Worm (Caenorhabditis elegans) whole organism, young adult: ENCODE results near the gene col-143.

Source experiments
- C06A6.2 ChIP-seq: fragments of 200-800 bp; sonication (Bioruptor generic); conservative IDR thresholded peaks from 2 replicates; pipeline ENCODE4 v1.3.6; 2022; ENCODE audit warnings: missing genetic modification characterization, missing compliant biosample characterization
- F23B12.7 ChIP-seq: sonication (generic microtip); optimal IDR thresholded peaks from 2 replicates; lab custom pipeline; 2017; ENCODE audit warnings: missing genetic modification characterization, mild to moderate bottlenecking, missing compliant biosample characterization, antibody characterized with exemption, moderate library complexity; ENCODE audit not compliant: insufficient read depth
- F52B5.7 ChIP-seq: sonication (generic microtip); optimal IDR thresholded peaks from 2 replicates; lab custom pipeline; 2016; ENCODE audit warnings: mild to moderate bottlenecking, missing genetic modification characterization, missing compliant biosample characterization
- K11D2.4 ChIP-seq: fragments of 200-800 bp; sonication (Bioruptor generic); IDR thresholded peaks from 2 replicates; pipeline ENCODE4 v1.3.6; 2022; ENCODE audit warnings: missing genetic modification reagents, missing genetic modification characterization, missing compliant biosample characterization
- Y79H2A.3 ChIP-seq: fragments of 200-800 bp; sonication (Bioruptor generic); conservative IDR thresholded peaks from 2 replicates; pipeline ENCODE4 v1.3.6; 2022; ENCODE audit warnings: missing genetic modification reagents, missing genetic modification characterization, missing compliant biosample characterization
- Y95B8A.8 ChIP-seq: fragments of 200-800 bp; sonication (Bioruptor generic); IDR thresholded peaks from 2 replicates; pipeline ENCODE4 v1.3.6; 2022; ENCODE audit warnings: missing genetic modification reagents, missing genetic modification characterization, missing compliant biosample characterization
- ama-1 ChIP-seq, 3 experiments: fragments of 150-350 bp in 1 of 3; sonication (generic microtip) in 2 of 3; optimal IDR thresholded peaks; 2 replicates each; lab custom pipeline; 2014 to 2018; ENCODE audit warnings: missing biosample characterization in 2 of 3, missing genetic modification characterization in 2 of 3, missing genetic modification reagents in 2 of 3
- bed-1 ChIP-seq: fragments of 200-800 bp; sonication (Bioruptor generic); IDR thresholded peaks from 2 replicates; pipeline ENCODE4 v1.3.6; 2022; ENCODE audit warnings: missing genetic modification reagents, missing genetic modification characterization, missing compliant biosample characterization
- dox-1 ChIP-seq: fragments of 200-800 bp; sonication (Bioruptor generic); IDR thresholded peaks from 2 replicates; pipeline ENCODE4 v1.3.6; 2022; ENCODE audit warnings: missing genetic modification reagents, missing genetic modification characterization, missing compliant biosample characterization
- dpl-1 ChIP-seq: fragments of 150-350 bp; optimal IDR thresholded peaks from 2 replicates; lab custom pipeline; 2014; ENCODE audit warnings: missing biosample characterization, missing genetic modification reagents, missing genetic modification characterization
- efl-1 ChIP-seq: fragments of 150-350 bp; optimal IDR thresholded peaks from 2 replicates; lab custom pipeline; 2014; ENCODE audit warnings: missing biosample characterization, missing genetic modification reagents, missing genetic modification characterization
- egrh-3 ChIP-seq: fragments of 200-800 bp; sonication (Bioruptor generic); IDR thresholded peaks from 2 replicates; pipeline ENCODE4 v1.3.6; 2022; ENCODE audit warnings: missing genetic modification reagents, missing genetic modification characterization, missing compliant biosample characterization
- hlh-26 ChIP-seq: fragments of 200-800 bp; sonication (Bioruptor generic); conservative IDR thresholded peaks from 2 replicates; pipeline ENCODE4 v1.3.6; 2022; ENCODE audit warnings: missing genetic modification reagents, missing genetic modification characterization, missing compliant biosample characterization
- hmg-1.2 ChIP-seq: fragments of 200-800 bp; sonication (Bioruptor generic); IDR thresholded peaks from 2 replicates; pipeline ENCODE4 v1.3.6; 2022; ENCODE audit warnings: missing genetic modification reagents, missing genetic modification characterization, missing compliant biosample characterization
- lag-1 ChIP-seq: fragments of 200-800 bp; sonication (Bioruptor generic); IDR thresholded peaks from 2 replicates; pipeline ENCODE4 v1.3.6; 2022; ENCODE audit warnings: missing genetic modification reagents, missing genetic modification characterization, missing compliant biosample characterization
- lin-54 ChIP-seq: fragments of 200-800 bp; sonication (Bioruptor generic); optimal IDR thresholded peaks from 2 replicates; lab custom pipeline; 2018; ENCODE audit warnings: mild to moderate bottlenecking, missing genetic modification characterization, missing compliant biosample characterization
- lir-1 ChIP-seq: fragments of 200-800 bp; sonication (Bioruptor generic); conservative IDR thresholded peaks from 2 replicates; pipeline ENCODE4 v1.3.6; 2022; ENCODE audit warnings: missing genetic modification reagents, missing genetic modification characterization, missing compliant biosample characterization
- lsl-1 ChIP-seq: fragments of 200-800 bp; sonication (Bioruptor generic); optimal IDR thresholded peaks from 2 replicates; lab custom pipeline; 2018; ENCODE audit warnings: mild to moderate bottlenecking, missing genetic modification characterization, moderate library complexity, missing compliant biosample characterization
- lsy-27 ChIP-seq: sonication (generic microtip); optimal IDR thresholded peaks from 2 replicates; lab custom pipeline; 2017; ENCODE audit warnings: missing genetic modification characterization, mild to moderate bottlenecking, missing compliant biosample characterization, antibody characterized with exemption, missing genotype, borderline replicate concordance; ENCODE audit not compliant: insufficient read depth
- madf-6 ChIP-seq: fragments of 200-800 bp; sonication (Bioruptor generic); IDR thresholded peaks from 2 replicates; pipeline ENCODE4 v1.3.6; 2022; ENCODE audit warnings: missing genetic modification reagents, missing genetic modification characterization, missing compliant biosample characterization
- mcd-1 ChIP-seq: fragments of 200-800 bp; sonication (Bioruptor generic); IDR thresholded peaks from 2 replicates; pipeline ENCODE4 v1.3.6; 2022; ENCODE audit warnings: missing genetic modification reagents, missing genetic modification characterization, missing compliant biosample characterization
- mel-28 ChIP-seq: sonication (generic microtip); optimal IDR thresholded peaks from 2 replicates; lab custom pipeline; 2016; ENCODE audit warnings: borderline replicate concordance, mild to moderate bottlenecking, missing genetic modification characterization, missing compliant biosample characterization
- nhr-27 ChIP-seq: fragments of 200-800 bp; sonication (Bioruptor generic); optimal IDR thresholded peaks from 2 replicates; lab custom pipeline; 2018; ENCODE audit warnings: mild to moderate bottlenecking, missing genetic modification characterization, moderate library complexity, missing compliant biosample characterization
- nhr-90 ChIP-seq: sonication (generic microtip); optimal IDR thresholded peaks from 2 replicates; lab custom pipeline; 2016; ENCODE audit warnings: missing genotype, mild to moderate bottlenecking, missing genetic modification characterization, missing compliant biosample characterization
- pbrm-1 ChIP-seq: fragments of 200-800 bp; sonication (Bioruptor generic); IDR thresholded peaks from 2 replicates; pipeline ENCODE4 v1.3.6; 2022; ENCODE audit warnings: missing genetic modification reagents, missing genetic modification characterization, missing compliant biosample characterization
- rcor-1 ChIP-seq: fragments of 200-800 bp; sonication (Bioruptor generic); IDR thresholded peaks from 2 replicates; pipeline ENCODE4 v1.3.6; 2022; ENCODE audit warnings: missing genetic modification reagents, missing genetic modification characterization, missing compliant biosample characterization
- snpc-3.4 ChIP-seq: sonication (generic microtip); optimal IDR thresholded peaks from 2 replicates; lab custom pipeline; 2017; ENCODE audit warnings: missing genetic modification characterization, mild to moderate bottlenecking, missing compliant biosample characterization, antibody characterized with exemption, moderate library complexity, missing genotype, missing genetic modification reagents
- unc-62 ChIP-seq: fragments of 150-350 bp; optimal IDR thresholded peaks from 2 replicates; lab custom pipeline; 2014; ENCODE audit warnings: missing biosample characterization, missing genetic modification reagents, missing genetic modification characterization
- zfh-2 ChIP-seq: fragments of 200-800 bp; sonication (Bioruptor generic); conservative IDR thresholded peaks from 2 replicates; pipeline ENCODE4 v1.3.6; 2022; ENCODE audit warnings: missing genetic modification reagents, missing genetic modification characterization, missing compliant biosample characterization
- ztf-25 ChIP-seq: fragments of 200-800 bp; sonication (Bioruptor generic); IDR thresholded peaks from 2 replicates; pipeline ENCODE4 v1.3.6; 2022; ENCODE audit warnings: missing genetic modification reagents, missing genetic modification characterization, missing compliant biosample characterization
- ztf-28 ChIP-seq: fragments of 200-800 bp; sonication (Bioruptor generic); IDR thresholded peaks from 2 replicates; pipeline ENCODE4 v1.3.6; 2022; ENCODE audit warnings: missing genetic modification reagents, missing genetic modification characterization, missing compliant biosample characterization
- ztf-3 ChIP-seq: fragments of 200-800 bp; sonication (Bioruptor generic); optimal IDR thresholded peaks from 2 replicates; lab custom pipeline; 2018; ENCODE audit warnings: mild to moderate bottlenecking, missing genetic modification characterization, missing compliant biosample characterization

The col-143 gene

DNA sequence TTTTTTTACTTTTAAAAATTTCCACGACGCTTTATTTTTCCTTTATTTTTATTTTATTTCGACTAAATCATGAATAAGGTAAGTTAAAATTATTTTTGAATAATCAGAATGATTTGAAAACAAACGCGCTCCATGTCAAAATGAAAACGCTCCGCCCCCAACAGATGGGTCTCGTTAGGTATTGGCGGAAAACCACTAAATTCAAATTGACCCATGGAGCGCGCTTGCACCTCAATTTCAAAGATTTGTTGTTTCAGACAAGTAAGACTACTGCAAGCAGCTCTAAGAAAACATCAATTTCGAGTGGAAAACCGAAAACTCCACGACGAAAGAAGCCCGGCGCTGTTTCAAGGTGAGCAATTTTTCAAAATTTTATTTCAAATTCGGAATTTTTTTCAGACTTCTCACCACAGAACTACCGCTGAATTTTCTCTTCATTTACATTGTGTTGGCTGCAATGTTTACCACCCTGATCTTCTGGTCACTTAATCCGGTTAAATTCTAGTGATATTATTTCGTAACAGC, 47.5 kb upstream of the col-143 start, which contains the start of gene ZC404.2 (continued):
- TF ChIP-seq Y79H2A.3 (GFP tag; lab: Robert Waterston, UW): no peak
- no peak for TF ChIP-seq bed-1 (GFP tag; lab: Robert Waterston, UW)
- 0 out of 2 replicates have a peak, but pooled peaks have one; percentile 13 for TF ChIP-seq hmg-1.2 (GFP tag; lab: Robert Waterston, UW)
- TF ChIP-seq nhr-27 (tag; lab: Kevin White, UChicago): no peak
- no peak for TF ChIP-seq snpc-3.4
- TF ChIP-seq hlh-26 (GFP tag; lab: Robert Waterston, UW): no peak
- TF ChIP-seq C06A6.2 (GFP tag; lab: Robert Waterston, UW): no peak
- TF ChIP-seq rcor-1 (GFP tag; lab: Robert Waterston, UW): no peak
- no peak for TF ChIP-seq lag-1 (GFP tag; lab: Robert Waterston, UW)
- no peak for TF ChIP-seq ztf-28
- peak; percentile 36 for TF ChIP-seq F52B5.7 (tag; lab: Kevin White, UChicago)
- TF ChIP-seq egrh-3 (GFP tag; lab: Robert Waterston, UW): no peak

ce11 chrV:6792565-6792964, 42.9 kb upstream of the col-143 start, which contains the start of gene gck-2:
Gene gck-2 (minus strand): TSS chrV:6792665.
- TF ChIP-seq ztf-3 (GFP tag; lab: Kevin White, UChicago) (no peak), F23B12.7 (no peak)
- TF ChIP-seq, all 124 proteins: peak for 0

- TF ChIP-seq lin-54 (peak; percentile 74), efl-1 (GFP tag; lab: Kevin White, UChicago) (peak; percentile 80), dpl-1 (GFP tag; lab: Kevin White, UChicago) (peak; percentile 29), lsl-1 (GFP tag; lab: Kevin White, UChicago) (peak; percentile 45), madf-6 (GFP tag; lab: Robert Waterston, UW) (peak; percentile 53; the same call in 1 of the 2 replicates), rcor-1 (GFP tag; lab: Robert Waterston, UW) (no peak)
Measured at ce11 chrV:6792973-6793372, 42.5 kb upstream of the col-143 start.

DNA sequence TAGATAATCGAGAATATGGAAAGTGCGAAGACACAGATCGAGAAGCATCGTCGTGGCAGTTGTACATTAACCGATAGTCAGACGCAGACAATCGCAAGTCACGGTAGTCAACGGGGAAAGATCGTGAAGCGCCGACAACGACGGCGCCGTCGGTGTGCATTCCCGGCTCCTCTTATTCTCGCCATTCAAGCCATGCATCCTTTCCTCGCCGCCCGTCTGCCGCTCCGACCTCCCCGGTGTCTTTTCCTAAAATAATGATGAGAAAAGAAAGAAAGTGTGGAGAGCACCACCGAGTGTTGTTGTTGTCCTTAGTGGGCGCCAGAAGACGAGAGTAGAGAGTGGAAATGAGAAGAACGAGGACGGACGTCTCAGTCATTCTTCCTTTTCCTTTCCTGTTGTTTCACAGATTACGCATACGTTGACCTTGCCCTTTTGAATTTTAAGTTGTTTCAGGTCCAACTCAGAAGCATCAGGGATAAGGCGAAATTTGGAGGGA, 41.6 kb upstream of the col-143 start, which contains the start of gene ZC404.1:
Gene ZC404.1, plus strand, starts transcription at position 446 of the 496 bp plus-strand sequence.
- peak; percentile 92 for TF ChIP-seq zfh-2
- TF ChIP-seq dox-1 (GFP tag; lab: Robert Waterston, UW): 0 out of 2 replicates have a peak, but pooled peaks have one; percentile 10
- TF ChIP-seq mel-28 (tag; lab: Kevin White, UChicago): no peak

- no peak for TF ChIP-seq ama-1 (optimal IDR thresholded peaks at IDR 0.05; lab: Kevin White, UChicago)
- no peak for TF ChIP-seq ama-1 (GFP tag; optimal IDR thresholded peaks at IDR 0.05; lab: Kevin White, UChicago)
- TF ChIP-seq nhr-90 (tag; lab: Kevin White, UChicago): no peak
- no peak for TF ChIP-seq lir-1
- TF ChIP-seq lag-1 (GFP tag; lab: Robert Waterston, UW): no peak
- no peak for TF ChIP-seq ztf-25 (GFP tag; lab: Robert Waterston, UW)
- no peak for TF ChIP-seq snpc-3.4
- no peak for TF ChIP-seq lsy-27
- no peak for TF ChIP-seq Y95B8A.8
- no peak for TF ChIP-seq mcd-1 (GFP tag; lab: Robert Waterston, UW)
- TF ChIP-seq pbrm-1 (GFP tag; lab: Robert Waterston, UW): no peak
- no peak for TF ChIP-seq K11D2.4 (GFP tag; lab: Robert Waterston, UW)
- TF ChIP-seq unc-62 (GFP tag; lab: Kevin White, UChicago): no peak
Measured at ce11 chrV:6796264-6796663, 39.2 kb upstream of the col-143 start.
